Worm (Caenorhabditis elegans) whole organism, mixed stage, embryonic: ENCODE data around the gene K01D12.15.

ENCODE experiments used
- blmp-1 ChIP-seq: fragments of 150-350 bp; optimal IDR thresholded peaks from 2 replicates; lab custom pipeline; 2014; ENCODE audit warnings: missing biosample characterization, missing genetic modification characterization
- ceh-83 ChIP-seq: fragments of 200-800 bp; sonication (Bioruptor generic); optimal IDR thresholded peaks from 2 replicates; lab custom pipeline; 2018; ENCODE audit warnings: mild to moderate bottlenecking, missing genetic modification characterization, missing compliant biosample characterization
- elt-1 ChIP-seq: sonication (generic microtip); optimal IDR thresholded peaks from 2 replicates; lab custom pipeline; 2017; ENCODE audit warnings: missing genetic modification characterization, mild to moderate bottlenecking, missing compliant biosample characterization, antibody characterized with exemption, moderate library complexity, borderline replicate concordance; ENCODE audit not compliant: insufficient read depth
- elt-3 ChIP-seq: fragments of 150-350 bp; optimal IDR thresholded peaks from 2 replicates; lab custom pipeline; 2014; ENCODE audit warnings: missing biosample characterization, missing genetic modification characterization
- ham-2 ChIP-seq: fragments of 200-800 bp; sonication (Bioruptor generic); optimal IDR thresholded peaks from 2 replicates; lab custom pipeline; 2018; ENCODE audit warnings: mild to moderate bottlenecking, missing genetic modification characterization, missing compliant biosample characterization
- lsy-2 ChIP-seq: fragments of 150-350 bp; optimal IDR thresholded peaks from 2 replicates; lab custom pipeline; 2014; ENCODE audit warnings: missing biosample characterization, missing genetic modification characterization
- nhr-12 ChIP-seq: fragments of 150-350 bp; optimal IDR thresholded peaks from 2 replicates; lab custom pipeline; 2014; ENCODE audit warnings: missing biosample characterization, missing genetic modification characterization
- nhr-76 ChIP-seq: sonication (generic microtip); optimal IDR thresholded peaks from 2 replicates; lab custom pipeline; 2017; ENCODE audit warnings: missing biosample characterization, missing genetic modification characterization
- pha-4 ChIP-seq: fragments of 150-350 bp; optimal IDR thresholded peaks from 2 replicates; lab custom pipeline; 2018; ENCODE audit warnings: missing biosample characterization, missing genetic modification reagents, missing genetic modification characterization
- snpc-4 ChIP-seq: fragments of 150-350 bp; optimal IDR thresholded peaks from 2 replicates; lab custom pipeline; 2014; ENCODE audit warnings: missing biosample characterization, missing genetic modification characterization
- unc-120 ChIP-seq: sonication (generic microtip); optimal IDR thresholded peaks from 2 replicates; lab custom pipeline; 2017; ENCODE audit warnings: missing genetic modification characterization, missing compliant biosample characterization; ENCODE audit not compliant: poor library complexity, severe bottlenecking
- unc-39 ChIP-seq: fragments of 150-350 bp; optimal IDR thresholded peaks from 2 replicates; lab custom pipeline; 2014; ENCODE audit warnings: missing biosample characterization, missing genetic modification characterization
- unc-62 ChIP-seq: fragments of 150-350 bp; optimal IDR thresholded peaks from 2 replicates; lab custom pipeline; 2014; ENCODE audit warnings: missing biosample characterization, missing genetic modification reagents, missing genetic modification characterization

- TF ChIP-seq snpc-4 (tag; lab: Kevin White, UChicago), result no peak
- TF ChIP-seq elt-3 (tag; lab: Kevin White, UChicago), result no peak
- TF ChIP-seq ham-2 (GFP tag; lab: Kevin White, UChicago), result no peak
- TF ChIP-seq unc-62, result no peak
- TF ChIP-seq blmp-1, result no peak
- no peak for TF ChIP-seq pha-4 (tag; lab: Kevin White, UChicago)
- TF ChIP-seq nhr-12, result no peak
- TF ChIP-seq unc-120 (tag; lab: Kevin White, UChicago), result no peak
- no peak for TF ChIP-seq lsy-2 (tag; lab: Kevin White, UChicago)
- no peak for TF ChIP-seq ceh-83
- TF ChIP-seq unc-39, result no peak
- TF ChIP-seq nhr-76 (tag; lab: Kevin White, UChicago), result no peak
- TF ChIP-seq elt-1 (tag; lab: Kevin White, UChicago), result no peak
Observed at ce11 chrV:12395699-12396098, 9.4 kb downstream of the K01D12.15 start, which contains the start of gene twk-14.
